Fruit fly (Drosophila melanogaster): ENCODE results near the gene Mipp2.

Mipp2 gene

DNA sequence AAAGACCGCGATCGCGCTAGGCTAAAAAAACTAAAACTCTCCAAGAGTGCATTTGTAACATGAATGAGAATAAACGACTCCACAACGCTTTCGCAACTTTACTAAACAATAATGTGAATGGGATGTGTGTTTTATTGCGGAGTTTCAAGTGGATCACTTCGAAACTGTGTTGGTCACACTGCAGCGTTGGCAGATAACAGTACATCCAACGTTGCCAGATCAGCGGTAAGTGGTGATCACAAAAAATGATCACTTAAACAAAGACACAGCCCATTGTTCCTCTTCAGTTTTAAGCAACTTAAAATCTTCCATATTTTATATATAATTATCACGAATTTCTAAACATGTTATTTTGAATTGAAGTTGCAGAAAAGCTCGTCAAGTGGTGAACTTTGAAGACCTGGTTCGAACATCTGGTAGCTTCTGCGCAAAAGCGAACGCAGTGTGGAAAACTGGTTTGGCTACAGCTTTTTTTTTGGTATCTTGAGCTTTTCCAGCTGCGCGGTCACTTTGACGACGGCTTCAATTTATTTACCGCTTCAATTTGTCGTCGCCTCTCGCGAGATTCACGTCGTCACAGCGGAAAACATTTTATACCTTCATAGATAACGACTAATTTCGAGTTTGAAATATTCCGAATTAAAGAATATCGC lies 40.9 kb downstream of the Mipp2 start, which contains the start of gene CG5921:
TSS of gene CG5921 (plus strand) at position 547 of the 653 bp plus-strand sequence.
- TF ChIP-seq CG9705 (GFP tag; optimal IDR thresholded peaks at IDR 0.05) = no peak
- no peak for TF ChIP-seq CG32264 (GFP tag; optimal IDR thresholded peaks at IDR 0.05)
- no peak for TF ChIP-seq foxo (GFP tag; optimal IDR thresholded peaks at IDR 0.05)
- TF ChIP-seq jim (GFP tag; optimal IDR thresholded peaks at IDR 0.05) = no peak
- no peak for TF ChIP-seq HLH106 (tag; optimal IDR thresholded peaks at IDR 0.05)
- TF ChIP-seq sage (GFP tag; optimal IDR thresholded peaks at IDR 0.05) = no peak
- no peak for TF ChIP-seq dl (GFP tag; optimal IDR thresholded peaks at IDR 0.05; ENCODE audit: insufficient read depth in 1 of 2, partially characterized antibody in 2 of 2)
- no peak for TF ChIP-seq woc (GFP tag; optimal IDR thresholded peaks at IDR 0.05)
- no peak for TF ChIP-seq fru (GFP tag; optimal IDR thresholded peaks at IDR 0.05)
- TF ChIP-seq N (GFP tag; optimal IDR thresholded peaks at IDR 0.05) = no peak
- no peak for TF ChIP-seq rgr (GFP tag; optimal IDR thresholded peaks at IDR 0.05)
- TF ChIP-seq OdsH (GFP tag; optimal IDR thresholded peaks at IDR 0.05) = no peak
- no peak for TF ChIP-seq Sp1 (GFP tag; optimal IDR thresholded peaks at IDR 0.05)
- TF ChIP-seq tai (GFP tag; optimal IDR thresholded peaks at IDR 0.05) = no peak

DNA sequence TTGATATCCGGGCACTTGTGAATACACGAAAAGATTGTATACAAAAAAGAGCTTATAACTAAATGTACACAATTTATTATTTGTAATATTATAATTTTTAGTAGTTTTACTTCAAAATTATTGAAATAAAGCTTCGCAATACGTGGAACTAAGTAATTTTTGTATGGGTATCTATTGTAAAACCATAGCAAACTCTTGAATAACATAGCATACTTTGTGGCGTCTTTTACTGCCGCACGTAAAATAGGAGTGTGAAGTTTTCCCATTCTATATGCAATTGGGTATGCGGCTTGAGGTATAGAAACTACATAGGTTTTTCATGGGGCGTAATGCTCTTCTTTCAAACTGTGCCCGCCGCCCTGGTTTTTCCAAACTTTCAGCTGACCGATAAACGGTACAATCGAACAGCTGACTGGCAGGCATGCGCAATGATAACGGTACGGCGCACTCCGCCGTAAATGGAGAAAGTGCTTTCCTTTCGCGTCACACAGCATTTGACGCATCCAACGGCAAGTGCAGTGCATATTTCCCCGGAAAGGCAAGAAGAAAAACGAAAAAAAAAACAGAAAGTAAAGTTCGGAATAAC lies 51.7 kb downstream of the Mipp2 start, which contains the start of gene CG5937:
TSS of gene CG5937 (plus strand) at position 575 of the 586 bp plus-strand sequence.
- no peak for TF ChIP-seq h (GFP tag; optimal IDR thresholded peaks at IDR 0.05)
- TF ChIP-seq HLH106 (tag; optimal IDR thresholded peaks at IDR 0.05) = peak; percentile 1
- TF ChIP-seq lola (GFP tag; optimal IDR thresholded peaks at IDR 0.05) = no peak
- no peak for TF ChIP-seq ey (GFP tag; optimal IDR thresholded peaks at IDR 0.05)
- TF ChIP-seq Sp1 (GFP tag; optimal IDR thresholded peaks at IDR 0.05) = no peak

DNA sequence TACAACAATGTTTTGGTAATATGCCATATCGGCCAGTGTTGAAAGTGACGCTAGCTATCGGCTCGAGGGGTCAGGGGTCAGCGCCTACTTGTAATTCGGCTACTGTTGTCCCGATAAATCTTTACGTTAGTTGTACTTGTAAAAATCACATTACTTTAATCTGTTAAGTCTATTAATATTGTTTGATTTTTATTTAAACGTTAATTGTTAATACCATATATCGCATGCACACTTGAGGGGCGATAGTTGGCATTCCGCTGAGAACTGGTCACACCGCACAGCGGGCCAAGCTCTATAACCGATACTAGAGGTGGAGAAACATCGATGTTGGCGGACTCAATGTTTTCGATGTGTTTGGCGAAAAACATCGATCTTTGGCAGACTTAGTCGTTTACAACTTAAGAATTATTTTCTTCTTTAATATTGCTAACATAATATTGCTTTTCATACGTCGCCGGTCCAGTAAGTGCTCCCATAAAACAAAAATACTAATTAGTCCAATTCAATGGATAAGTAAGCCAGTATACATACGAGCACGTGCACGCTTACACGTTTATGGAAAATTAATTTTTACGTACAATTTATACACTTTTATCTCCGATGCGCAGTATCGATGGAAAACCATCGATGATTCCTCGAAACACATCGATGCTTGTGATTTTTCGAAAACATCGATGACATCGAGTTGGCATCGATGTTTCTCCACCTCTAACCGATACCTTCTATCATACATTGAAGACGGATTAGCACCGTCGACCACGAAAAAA lies 53.9 kb downstream of the Mipp2 start, which contains the start of the genes rux and MCTS1:
TSS of gene rux (minus strand) at position 621 of the 767 bp plus-strand sequence.
TSS of gene MCTS1 (plus strand) at position 713 of the 767 bp plus-strand sequence.
- TF ChIP-seq h (GFP tag; optimal IDR thresholded peaks at IDR 0.05) (peak; percentile 35), Myc (optimal IDR thresholded peaks at IDR 0.05) (no peak), Jra (GFP tag; optimal IDR thresholded peaks at IDR 0.05) (peak; percentile 39), dl (GFP tag; optimal IDR thresholded peaks at IDR 0.05; ENCODE audit: insufficient read depth in 1 of 2, partially characterized antibody in 2 of 2) (no peak), br (GFP tag; optimal IDR thresholded peaks at IDR 0.05) (peak; percentile 32), Abd-B (GFP tag; optimal IDR thresholded peaks at IDR 0.05) (no peak), sv (GFP tag; optimal IDR thresholded peaks at IDR 0.05) (no peak), rgr (GFP tag; optimal IDR thresholded peaks at IDR 0.05) (peak; percentile 26), fru (GFP tag; optimal IDR thresholded peaks at IDR 0.05) (peak; percentile 57), Rel (GFP tag; optimal IDR thresholded peaks at IDR 0.05) (no peak), Rel (tag; optimal IDR thresholded peaks at IDR 0.05) (no peak), woc (GFP tag; optimal IDR thresholded peaks at IDR 0.05) (peak; percentile 72), GATAd (GFP tag; optimal IDR thresholded peaks at IDR 0.05) (peak; percentile 60), HLH106 (tag; optimal IDR thresholded peaks at IDR 0.05) (peak; percentile 29), OdsH (GFP tag; optimal IDR thresholded peaks at IDR 0.05) (peak; percentile 16), brk (GFP tag; optimal IDR thresholded peaks at IDR 0.05) (peak; percentile 52), Dif (GFP tag; optimal IDR thresholded peaks at IDR 0.05; ENCODE audit: partially characterized antibody) (no peak), CG32264 (GFP tag; optimal IDR thresholded peaks at IDR 0.05) (no peak), tai (GFP tag; optimal IDR thresholded peaks at IDR 0.05) (peak; percentile 54), usp (GFP tag; optimal IDR thresholded peaks at IDR 0.05) (no peak), Hnf4 (GFP tag; optimal IDR thresholded peaks at IDR 0.05) (peak; percentile 55), foxo (GFP tag; optimal IDR thresholded peaks at IDR 0.05) (peak in 1 of 2 experiments; percentile 52), Hr78 (GFP tag; optimal IDR thresholded peaks at IDR 0.05) (peak; percentile 63), psq (GFP tag; optimal IDR thresholded peaks at IDR 0.05) (peak; percentile 17), Hr83 (GFP tag; optimal IDR thresholded peaks at IDR 0.05; ENCODE audit: poor library complexity, severe bottlenecking) (peak; percentile 60), ey (GFP tag; optimal IDR thresholded peaks at IDR 0.05) (peak; percentile 4), dmrt93B (GFP tag; optimal IDR thresholded peaks at IDR 0.05) (peak; percentile 25), jim (GFP tag; optimal IDR thresholded peaks at IDR 0.05) (no peak)
